Worm (Caenorhabditis elegans): ENCODE measurements around the gene acly-2.

DNA sequence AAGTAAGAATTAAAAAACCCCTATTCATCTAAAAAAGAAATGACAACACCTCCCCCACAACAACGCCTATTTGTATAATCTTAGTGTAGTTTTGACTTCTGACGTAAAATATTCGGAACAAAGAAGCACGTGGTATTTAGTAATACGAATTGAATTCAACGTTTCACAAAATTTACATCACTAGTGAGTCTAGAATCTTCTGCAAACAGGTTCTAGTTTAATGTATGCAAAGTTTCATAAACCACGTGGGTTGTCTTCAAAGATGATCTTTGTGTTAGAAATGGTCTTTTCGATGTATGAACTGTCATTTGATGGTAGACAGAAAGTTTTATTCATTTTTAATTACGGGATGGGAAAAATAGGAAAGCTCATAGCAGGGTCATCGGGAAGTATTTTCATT lies 43.1 kb upstream of the acly-2 start:
- TF ChIP-seq him-1 (tag; optimal IDR thresholded peaks at IDR 0.05) (no peak), dao-5 (tag; optimal IDR thresholded peaks at IDR 0.05) (no peak)
